Worm (Caenorhabditis elegans) whole organism, early embryonic: ENCODE data around the gene daf-15.

ENCODE experiments used
- B0310.2 ChIP-seq: sonication (generic microtip); optimal IDR thresholded peaks from 2 replicates; lab custom pipeline; 2016; ENCODE audit warnings: mild to moderate bottlenecking, missing genetic modification characterization, missing compliant biosample characterization
- F13C5.2 ChIP-seq: sonication (generic microtip); optimal IDR thresholded peaks from 2 replicates; lab custom pipeline; 2017; ENCODE audit warnings: mild to moderate bottlenecking, missing genetic modification characterization, inconsistent platforms, missing compliant biosample characterization
- ama-1 ChIP-seq: fragments of 150-350 bp; optimal IDR thresholded peaks from 2 replicates; lab custom pipeline; 2014
- ceh-13 ChIP-seq: fragments of 200-800 bp; sonication (Bioruptor generic); optimal IDR thresholded peaks from 2 replicates; lab custom pipeline; 2018; ENCODE audit warnings: mild to moderate bottlenecking, missing genetic modification characterization, missing compliant biosample characterization
- ceh-36 ChIP-seq: sonication (generic microtip); optimal IDR thresholded peaks from 2 replicates; lab custom pipeline; 2016; ENCODE audit warnings: missing genetic modification characterization, inconsistent platforms, missing compliant biosample characterization
- flt-1 ChIP-seq: fragments of 200-800 bp; sonication (Bioruptor generic); IDR thresholded peaks from 2 replicates; pipeline ENCODE4 v1.3.6; 2022; ENCODE audit warnings: missing genetic modification characterization, missing compliant biosample characterization
- hnd-1 ChIP-seq: sonication (generic microtip); optimal IDR thresholded peaks from 2 replicates; lab custom pipeline; 2016; ENCODE audit warnings: missing genetic modification characterization, missing compliant biosample characterization
- scrt-1 ChIP-seq: fragments of 200-800 bp; sonication (Bioruptor generic); IDR thresholded peaks from 2 replicates; pipeline ENCODE4 v1.3.6; 2022; ENCODE audit warnings: missing genetic modification characterization, missing compliant biosample characterization
- sea-1 ChIP-seq: fragments of 200-800 bp; sonication (Bioruptor generic); conservative IDR thresholded peaks from 2 replicates; pipeline ENCODE4 v1.3.6; 2022; ENCODE audit warnings: missing genetic modification characterization, missing compliant biosample characterization
- tbx-11 ChIP-seq: fragments of 200-800 bp; sonication (Bioruptor generic); IDR thresholded peaks from 2 replicates; pipeline ENCODE4 v1.3.6; 2022; ENCODE audit warnings: missing genetic modification characterization, missing compliant biosample characterization

ce11 chrIV:9336538-9337090 lies 49.4 kb upstream of the daf-15 start, which contains the start of gene T20D3.5:
- TF ChIP-seq ama-1 (lab: Kevin White, UChicago) = no peak
- no peak for TF ChIP-seq hnd-1 (tag; lab: Kevin White, UChicago)
- no peak for TF ChIP-seq F13C5.2 (tag; lab: Kevin White, UChicago)
- TF ChIP-seq ceh-36 (tag; lab: Kevin White, UChicago) = no peak
- no peak for TF ChIP-seq tbx-11 (GFP tag; lab: Robert Waterston, UW)
- TF ChIP-seq scrt-1 = no peak
- no peak for TF ChIP-seq sea-1 (GFP tag; lab: Robert Waterston, UW)
- no peak for TF ChIP-seq ceh-13 (GFP tag; lab: Kevin White, UChicago)
- no peak for TF ChIP-seq flt-1 (GFP tag; lab: Robert Waterston, UW)
- no peak for TF ChIP-seq B0310.2
